Fruit fly (Drosophila melanogaster): ENCODE results near the gene Hsp27.

Hsp27 gene

DNA sequence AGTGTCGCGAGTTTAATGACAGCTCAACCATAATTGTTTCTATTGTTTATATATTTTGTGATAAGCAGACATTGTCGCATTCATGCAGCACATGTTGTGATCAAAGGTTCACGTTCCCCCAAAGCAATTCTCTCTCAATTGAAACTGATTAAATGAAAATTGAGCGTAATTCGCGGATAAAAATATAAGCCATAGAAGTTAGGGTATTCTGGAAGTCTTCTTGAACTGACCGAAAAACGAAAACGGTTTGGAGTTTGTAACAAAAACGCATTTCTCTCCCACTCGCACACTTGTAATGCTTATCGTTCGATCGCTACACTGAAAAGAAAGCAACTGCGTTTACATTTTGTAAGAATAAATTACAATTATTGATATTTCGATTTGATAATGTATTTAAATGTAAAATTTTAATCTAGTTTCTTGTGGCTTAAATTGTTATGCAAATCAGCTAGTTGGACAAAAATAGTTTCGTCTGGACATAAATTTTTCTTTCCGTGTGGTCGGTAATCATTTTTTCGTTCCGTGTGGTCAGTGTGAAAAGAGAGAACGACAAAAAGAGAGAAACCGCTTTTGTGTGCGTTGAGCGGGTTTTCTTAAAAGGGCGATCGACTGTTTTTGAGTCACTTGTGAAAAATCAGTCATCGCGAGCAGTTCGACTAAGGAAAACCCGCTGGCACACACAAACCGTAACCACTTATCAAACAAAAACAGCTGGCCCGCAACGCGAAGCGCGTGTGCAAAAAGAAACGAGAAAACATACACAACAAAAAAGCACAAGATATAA is 39.0 kb downstream of the Hsp27 start, which contains the start of gene aay (continued):
- TF ChIP-seq CG1647 (GFP tag; optimal IDR thresholded peaks at IDR 0.05) (peak; percentile 98), CG1603 (tag; optimal IDR thresholded peaks at IDR 0.05) (peak; percentile 97), Atf6 (GFP tag; IDR thresholded peaks at IDR 0.05) (peak; percentile 99), CG6254 (GFP tag; optimal IDR thresholded peaks at IDR 0.05) (peak; percentile 97), sob (GFP tag; IDR thresholded peaks at IDR 0.05) (peak; percentile 99), CG11398 (GFP tag; optimal IDR thresholded peaks at IDR 0.05) (peak; percentile 95), CG5245 (GFP tag; optimal IDR thresholded peaks at IDR 0.05) (peak; percentile 97), CG12071 (GFP tag; optimal IDR thresholded peaks at IDR 0.05) (peak; percentile 98), Ada2b (GFP tag; IDR thresholded peaks at IDR 0.05) (peak; percentile 98), CG2678 (tag; optimal IDR thresholded peaks at IDR 0.05) (peak; percentile 99), CG2116 (GFP tag; optimal IDR thresholded peaks at IDR 0.05) (peak; percentile 91), luna (GFP tag; optimal IDR thresholded peaks at IDR 0.05) (peak; percentile 85), CG4854 (GFP tag; optimal IDR thresholded peaks at IDR 0.05) (peak; percentile 99), dan (GFP tag; IDR thresholded peaks at IDR 0.05) (peak; percentile 96), HLHmδ (GFP tag; optimal IDR thresholded peaks at IDR 0.05) (no peak), Neu2 (GFP tag; optimal IDR thresholded peaks at IDR 0.05; ENCODE audit: borderline replicate concordance) (peak; percentile 93), al (GFP tag; IDR thresholded peaks at IDR 0.05) (peak; percentile 96), CG9727 (GFP tag; optimal IDR thresholded peaks at IDR 0.05) (peak; percentile 100), nerfin-1 (tag; optimal IDR thresholded peaks at IDR 0.05) (peak; percentile 98), E2f1 (GFP tag; IDR thresholded peaks at IDR 0.05) (peak; percentile 98), Xbp1 (GFP tag; optimal IDR thresholded peaks at IDR 0.05) (peak; percentile 99), Sin3A (optimal IDR thresholded peaks at IDR 0.05) (no peak), ab (GFP tag; optimal IDR thresholded peaks at IDR 0.05) (peak; percentile 82), chm (GFP tag; IDR thresholded peaks at IDR 0.05) (peak; percentile 99), CG12104 (GFP tag; optimal IDR thresholded peaks at IDR 0.05) (peak; percentile 98), fu2 (GFP tag; optimal IDR thresholded peaks at IDR 0.05) (peak; percentile 96), CoRest (tag; optimal IDR thresholded peaks at IDR 0.05) (peak; percentile 99), danr (GFP tag; IDR thresholded peaks at IDR 0.05) (peak; percentile 97), gem (tag; optimal IDR thresholded peaks at IDR 0.05) (peak; percentile 100), CG42726 (GFP tag; IDR thresholded peaks at IDR 0.05; ENCODE audit: partially characterized antibody) (no peak; the same call in 1 of the 2 replicates), CG8478 (optimal IDR thresholded peaks at IDR 0.05) (no peak), cad (GFP tag; optimal IDR thresholded peaks at IDR 0.05) (no peak), bbx (GFP tag; IDR thresholded peaks at IDR 0.05; ENCODE audit: partially characterized antibody) (0 out of 2 replicates have a peak, but pooled peaks have one; percentile 40), CG1792 (GFP tag; optimal IDR thresholded peaks at IDR 0.05) (peak; percentile 97), ro (GFP tag; IDR thresholded peaks at IDR 0.05) (peak; percentile 96), CG2712 (tag; optimal IDR thresholded peaks at IDR 0.05) (peak; percentile 100), YL-1 (GFP tag; optimal IDR thresholded peaks at IDR 0.05) (peak; percentile 97), gcm (GFP tag; optimal IDR thresholded peaks at IDR 0.05) (peak; percentile 100), Pdp1 (GFP tag; optimal IDR thresholded peaks at IDR 0.05) (peak; percentile 96 to 98), C15 (GFP tag; IDR thresholded peaks at IDR 0.05) (peak; percentile 95), CG12299 (tag; optimal IDR thresholded peaks at IDR 0.05) (peak; percentile 99), Dek (tag; optimal IDR thresholded peaks at IDR 0.05) (peak; percentile 99), da (GFP tag; optimal IDR thresholded peaks at IDR 0.05) (peak; percentile 94), Lim3 (GFP tag; IDR thresholded peaks at IDR 0.05) (peak; percentile 93), schlank (tag; optimal IDR thresholded peaks at IDR 0.05) (peak; percentile 93), Gsc (GFP tag; IDR thresholded peaks at IDR 0.05) (peak; percentile 95), CG7556 (GFP tag; optimal IDR thresholded peaks at IDR 0.05) (peak; percentile 99), rib (GFP tag; IDR thresholded peaks at IDR 0.05) (peak; percentile 97), CG7987 (GFP tag; optimal IDR thresholded peaks at IDR 0.05) (peak; percentile 97), CG18262 (tag; optimal IDR thresholded peaks at IDR 0.05) (peak; percentile 100)
